Worm (Caenorhabditis elegans): Measurements from ENCODE around the gene C27D9.2.

Gene C27D9.2

ce11 chrII:4706359-4706871 is 50.2 kb downstream of the C27D9.2 start, which contains the start of the genes F10G7.9 and tsn-1 (continued):
- peak; percentile 25; the same call in 1 of the 2 replicates for TF ChIP-seq pbrm-1 (GFP tag; IDR thresholded peaks at IDR 0.05)
- peak; percentile 14; the same call in 1 of the 2 replicates for TF ChIP-seq madf-8 (GFP tag; conservative IDR thresholded peaks at IDR 0.05)
- TF ChIP-seq ama-1 (optimal IDR thresholded peaks at IDR 0.05), result no peak
- no peak for TF ChIP-seq ama-1 (GFP tag; optimal IDR thresholded peaks at IDR 0.05)
- TF ChIP-seq mes-4 (tag; optimal IDR thresholded peaks at IDR 0.05), result no peak
- peak; percentile 16 for TF ChIP-seq ZK185.1 (tag; optimal IDR thresholded peaks at IDR 0.05; ENCODE audit: poor library complexity, severe bottlenecking)
- no peak for TF ChIP-seq nhr-120 (GFP tag; IDR thresholded peaks at IDR 0.05)
- TF ChIP-seq cebp-1 (GFP tag; IDR thresholded peaks at IDR 0.05), result no peak
- peak; percentile 38 for TF ChIP-seq cebp-1 (tag; optimal IDR thresholded peaks at IDR 0.05)
- TF ChIP-seq C06A6.2 (GFP tag; conservative IDR thresholded peaks at IDR 0.05), result no peak
- peak; percentile 71 for TF ChIP-seq mcd-1 (GFP tag; IDR thresholded peaks at IDR 0.05)
- TF ChIP-seq C17E4.6 (GFP tag; IDR thresholded peaks at IDR 0.05), result no peak
- no peak for TF ChIP-seq F39B2.1 (GFP tag; IDR thresholded peaks at IDR 0.05)
- no peak for TF ChIP-seq hlh-26 (GFP tag; conservative IDR thresholded peaks at IDR 0.05)
- no peak for TF ChIP-seq ekl-4 (GFP tag; IDR thresholded peaks at IDR 0.05)
- TF ChIP-seq madf-6 (GFP tag; IDR thresholded peaks at IDR 0.05), result peak; percentile 76
- TF ChIP-seq let-607 (tag; optimal IDR thresholded peaks at IDR 0.05), result peak; percentile 98 to 99
- no peak for TF ChIP-seq rpc-1 (optimal IDR thresholded peaks at IDR 0.05)
- TF ChIP-seq rpc-1 (tag; optimal IDR thresholded peaks at IDR 0.05), result no peak
- TF ChIP-seq ets-4 (GFP tag; optimal IDR thresholded peaks at IDR 0.05), result no peak
- no peak for TF ChIP-seq F52B5.7 (tag; optimal IDR thresholded peaks at IDR 0.05)
- no peak for TF ChIP-seq Y53F4B.3 (GFP tag; IDR thresholded peaks at IDR 0.05)
- no peak for TF ChIP-seq ztf-28 (GFP tag; IDR thresholded peaks at IDR 0.05)
- TF ChIP-seq bed-2 (GFP tag; IDR thresholded peaks at IDR 0.05), result no peak
- TF ChIP-seq somi-1 (GFP tag; optimal IDR thresholded peaks at IDR 0.05), result no peak
- TF ChIP-seq ztf-6 (GFP tag; IDR thresholded peaks at IDR 0.05), result no peak
- TF ChIP-seq snpc-1.3 (tag; optimal IDR thresholded peaks at IDR 0.05; ENCODE audit: insufficient read depth), result peak; percentile 47
- no peak for TF ChIP-seq ztf-18 (tag; optimal IDR thresholded peaks at IDR 0.05)
- no peak for TF ChIP-seq F57C9.4 (tag; optimal IDR thresholded peaks at IDR 0.05)
- no peak for TF ChIP-seq hlh-12 (tag; optimal IDR thresholded peaks at IDR 0.05)
- peak in 1 of 3 experiments; percentile 27 for TF ChIP-seq lin-35 (GFP tag; optimal IDR thresholded peaks at IDR 0.05)
- no peak for TF ChIP-seq athp-1 (tag; optimal IDR thresholded peaks at IDR 0.05)
- TF ChIP-seq unc-62 (GFP tag; optimal IDR thresholded peaks at IDR 0.05), result no peak
- TF ChIP-seq ztf-22 (GFP tag; optimal IDR thresholded peaks at IDR 0.05), result no peak
- no peak for TF ChIP-seq B0261.1 (tag; optimal IDR thresholded peaks at IDR 0.05)
- peak; percentile 12 for TF ChIP-seq xnd-1 (tag; optimal IDR thresholded peaks at IDR 0.05)
- TF ChIP-seq hsf-1 (GFP tag; IDR thresholded peaks at IDR 0.05), result no peak
- TF ChIP-seq lsy-27 (tag; optimal IDR thresholded peaks at IDR 0.05; ENCODE audit: borderline replicate concordance, insufficient read depth), result no peak
- no peak for TF ChIP-seq die-1 (tag; optimal IDR thresholded peaks at IDR 0.05)
- TF ChIP-seq F33H1.4 (GFP tag; IDR thresholded peaks at IDR 0.05), result peak; percentile 92
- peak; percentile 30 for TF ChIP-seq tbp1 (GFP tag; optimal IDR thresholded peaks at IDR 0.05)
- TF ChIP-seq nhr-27 (tag; optimal IDR thresholded peaks at IDR 0.05), result no peak
- TF ChIP-seq nhr-179 (tag; optimal IDR thresholded peaks at IDR 0.05), result no peak
- TF ChIP-seq T26A5.8 (tag; optimal IDR thresholded peaks at IDR 0.05), result no peak
- no peak for TF ChIP-seq sptf-2 (GFP tag; optimal IDR thresholded peaks at IDR 0.05)
- TF ChIP-seq tbx-9 (tag; optimal IDR thresholded peaks at IDR 0.05; ENCODE audit: borderline replicate concordance), result no peak
- no peak for TF ChIP-seq ceh-79 (tag; optimal IDR thresholded peaks at IDR 0.05)
- TF ChIP-seq madf-3 (GFP tag; IDR thresholded peaks at IDR 0.05), result no peak
- TF ChIP-seq F23B12.7 (tag; optimal IDR thresholded peaks at IDR 0.05; ENCODE audit: insufficient read depth), result peak; percentile 29
- TF ChIP-seq ztf-25 (GFP tag; IDR thresholded peaks at IDR 0.05), result no peak
